Fruit fly (Drosophila melanogaster): Measurements from ENCODE around the gene Gr64e.

Gene Gr64e

dm6 chr3L:4059293-4059820 is 27.4 kb downstream of the Gr64e start, which contains the start of gene Ugt305A1 (continued):
- TF ChIP-seq CG42726 (GFP tag; IDR thresholded peaks at IDR 0.05; ENCODE audit: partially characterized antibody) (no peak), fd96Cb (tag; optimal IDR thresholded peaks at IDR 0.05) (no peak), prd (optimal IDR thresholded peaks at IDR 0.05) (no peak), prd (GFP tag; IDR thresholded peaks at IDR 0.05) (peak; percentile 26; the same call in 1 of the 3 replicates), CG31441 (GFP tag; IDR thresholded peaks at IDR 0.05) (0 out of 2 replicates have a peak, but pooled peaks have one; percentile 11), knrl (GFP tag; IDR thresholded peaks at IDR 0.05; ENCODE audit: partially characterized antibody) (no peak), Lpt (GFP tag; optimal IDR thresholded peaks at IDR 0.05) (no peak), sens-2 (GFP tag; IDR thresholded peaks at IDR 0.05) (no peak), CG17612 (GFP tag; IDR thresholded peaks at IDR 0.05) (no peak), wor (GFP tag; IDR thresholded peaks at IDR 0.05) (no peak), sob (GFP tag; IDR thresholded peaks at IDR 0.05) (no peak), CG15696 (tag; optimal IDR thresholded peaks at IDR 0.05) (no peak), vfl (GFP tag; optimal IDR thresholded peaks at IDR 0.05) (no peak), CG6272 (GFP tag; IDR thresholded peaks at IDR 0.05) (no peak), dpn (GFP tag; optimal IDR thresholded peaks at IDR 0.05) (peak in 1 of 2 experiments; percentile 3), ATbp (GFP tag; optimal IDR thresholded peaks at IDR 0.05) (no peak), NC2β (GFP tag; optimal IDR thresholded peaks at IDR 0.05) (no peak), CG10979 (tag; optimal IDR thresholded peaks at IDR 0.05) (peak; percentile 5), Atf-2 (GFP tag; optimal IDR thresholded peaks at IDR 0.05) (no peak), Myb (GFP tag; optimal IDR thresholded peaks at IDR 0.05) (no peak), otp (GFP tag; IDR thresholded peaks at IDR 0.05) (no peak), lov (optimal IDR thresholded peaks at IDR 0.05) (no peak), lov (GFP tag; IDR thresholded peaks at IDR 0.05) (no peak), CG18262 (tag; optimal IDR thresholded peaks at IDR 0.05) (no peak), tin (GFP tag; optimal IDR thresholded peaks at IDR 0.05) (no peak), CG32532 (GFP tag; IDR thresholded peaks at IDR 0.05) (peak; percentile 39; the same call in 1 of the 2 replicates), Hmr (GFP tag; optimal IDR thresholded peaks at IDR 0.05) (peak; percentile 22), CG11560 (tag; IDR thresholded peaks at IDR 0.05) (no peak), CG13287 (GFP tag; IDR thresholded peaks at IDR 0.05; ENCODE audit: partially characterized antibody) (no peak), CG11504 (tag; optimal IDR thresholded peaks at IDR 0.05) (no peak), salm (tag; optimal IDR thresholded peaks at IDR 0.05) (no peak), CG2889 (GFP tag; IDR thresholded peaks at IDR 0.05) (no peak), CG14965 (GFP tag; optimal IDR thresholded peaks at IDR 0.05; ENCODE audit: borderline replicate concordance) (no peak), grn (GFP tag; optimal IDR thresholded peaks at IDR 0.05) (peak; percentile 17), Ptx1 (GFP tag; IDR thresholded peaks at IDR 0.05) (peak; percentile 28; the same call in 1 of the 2 replicates), CG7963 (GFP tag; IDR thresholded peaks at IDR 0.05; ENCODE audit: partially characterized antibody) (no peak), Sox102F (GFP tag; optimal IDR thresholded peaks at IDR 0.05) (peak; percentile 31), CG2116 (GFP tag; optimal IDR thresholded peaks at IDR 0.05) (no peak), CG32772 (GFP tag; IDR thresholded peaks at IDR 0.05) (no peak), ems (GFP tag; optimal IDR thresholded peaks at IDR 0.05) (no peak), p53 (GFP tag; optimal IDR thresholded peaks at IDR 0.05) (no peak), Drgx (GFP tag; IDR thresholded peaks at IDR 0.05) (no peak), CG10654 (GFP tag; optimal IDR thresholded peaks at IDR 0.05) (no peak), sens (GFP tag) (peak; percentile 78), stc (GFP tag; IDR thresholded peaks at IDR 0.05) (0 out of 2 replicates have a peak, but pooled peaks have one; percentile 24), CG6654 (GFP tag; optimal IDR thresholded peaks at IDR 0.05) (no peak), Ets65A (GFP tag) (peak; percentile 61), CG14710 (tag; optimal IDR thresholded peaks at IDR 0.05) (no peak), scrt (GFP tag; optimal IDR thresholded peaks at IDR 0.05) (no peak), Dfd (GFP tag; optimal IDR thresholded peaks at IDR 0.05) (no peak), sim (GFP tag; IDR thresholded peaks at IDR 0.05) (no peak), CG12391 (tag; optimal IDR thresholded peaks at IDR 0.05) (no peak)

All from whole organism, embryonic.